Worm (Caenorhabditis elegans): ENCODE results near the gene nhr-61.

ce11 chrII:14785906-14786305, 32.4 kb downstream of the nhr-61 start, which contains the start of gene Y54E2A.9:
- TF ChIP-seq him-1 (tag; optimal IDR thresholded peaks at IDR 0.05) (no peak), dao-5 (tag; optimal IDR thresholded peaks at IDR 0.05) (no peak), W03F9.2 (tag; optimal IDR thresholded peaks at IDR 0.05) (no peak)
